Worm (Caenorhabditis elegans) whole organism, late embryonic: ENCODE results near the gene Y47D3A.21.
A peak's percentile ranks its signal among the peaks of the same experiment; 100 is the strongest.

Source experiments
- C08G9.2 ChIP-seq: sonication (generic microtip); optimal IDR thresholded peaks from 2 replicates; lab custom pipeline; 2016; ENCODE audit warnings: mild to moderate bottlenecking, missing genetic modification characterization, moderate library complexity, missing compliant biosample characterization
- C38D4.7 ChIP-seq: fragments of 200-800 bp; sonication (Bioruptor generic); optimal IDR thresholded peaks from 2 replicates; lab custom pipeline; 2018; ENCODE audit warnings: mild to moderate bottlenecking, missing genetic modification characterization, moderate library complexity, missing compliant biosample characterization
- F13H6.1 ChIP-seq: sonication (generic microtip); optimal IDR thresholded peaks from 2 replicates; lab custom pipeline; 2016; ENCODE audit warnings: missing genetic modification characterization, missing compliant biosample characterization
- K02D7.2 ChIP-seq: sonication (generic microtip); optimal IDR thresholded peaks from 2 replicates; lab custom pipeline; 2017; ENCODE audit warnings: mild to moderate bottlenecking, missing genetic modification characterization, missing compliant biosample characterization
- Y22D7AL.16 ChIP-seq: sonication (generic microtip); optimal IDR thresholded peaks from 2 replicates; lab custom pipeline; 2016; ENCODE audit warnings: missing genetic modification characterization, missing compliant biosample characterization
- ama-1 ChIP-seq: fragments of 150-350 bp; optimal IDR thresholded peaks from 2 replicates; lab custom pipeline; 2014
- ceh-14 ChIP-seq: sonication (generic microtip); optimal IDR thresholded peaks from 2 replicates; lab custom pipeline; 2016; ENCODE audit warnings: missing genotype, missing genetic modification characterization, missing compliant biosample characterization
- ceh-19 ChIP-seq: fragments of 200-800 bp; sonication (Bioruptor generic); optimal IDR thresholded peaks from 2 replicates; lab custom pipeline; 2018; ENCODE audit warnings: mild to moderate bottlenecking, missing genetic modification characterization, missing compliant biosample characterization
- ceh-2 ChIP-seq: sonication (generic microtip); optimal IDR thresholded peaks from 2 replicates; lab custom pipeline; 2016; ENCODE audit warnings: missing genotype, missing genetic modification characterization, missing compliant biosample characterization
- ceh-22 ChIP-seq: sonication (generic microtip); optimal IDR thresholded peaks from 2 replicates; lab custom pipeline; 2017; ENCODE audit warnings: missing biosample characterization, missing genetic modification characterization
- ceh-24 ChIP-seq: sonication (generic microtip); optimal IDR thresholded peaks from 2 replicates; lab custom pipeline; 2016; ENCODE audit warnings: mild to moderate bottlenecking, missing genetic modification characterization, missing compliant biosample characterization
- ceh-30 ChIP-seq: fragments of 150-350 bp; optimal IDR thresholded peaks from 2 replicates; lab custom pipeline; 2014; ENCODE audit warnings: missing biosample characterization, missing genetic modification characterization
- ceh-31 ChIP-seq: sonication (generic microtip); optimal IDR thresholded peaks from 2 replicates; lab custom pipeline; 2016; ENCODE audit warnings: missing genetic modification characterization, missing compliant biosample characterization
- ceh-34 ChIP-seq: sonication (generic microtip); optimal IDR thresholded peaks from 2 replicates; lab custom pipeline; 2016; ENCODE audit warnings: mild to moderate bottlenecking, missing genetic modification characterization, missing compliant biosample characterization
- che-1 ChIP-seq: sonication (generic microtip); optimal IDR thresholded peaks from 2 replicates; lab custom pipeline; 2016; ENCODE audit warnings: mild to moderate bottlenecking, missing genetic modification characterization, missing compliant biosample characterization
- dmd-4 ChIP-seq: sonication (generic microtip); optimal IDR thresholded peaks from 2 replicates; lab custom pipeline; 2016; ENCODE audit warnings: borderline replicate concordance, missing genetic modification characterization, missing compliant biosample characterization
- dve-1 ChIP-seq: sonication (generic microtip); optimal IDR thresholded peaks from 2 replicates; lab custom pipeline; 2017; ENCODE audit warnings: antibody characterized with exemption, mild to moderate bottlenecking, missing genetic modification characterization, missing compliant biosample characterization
- elt-2 ChIP-seq: sonication (generic microtip); optimal IDR thresholded peaks from 2 replicates; lab custom pipeline; 2016; ENCODE audit warnings: missing genetic modification reagents, missing genetic modification characterization, missing compliant biosample characterization
- elt-4 ChIP-seq: sonication (generic microtip); optimal IDR thresholded peaks from 2 replicates; lab custom pipeline; 2016; ENCODE audit warnings: missing genetic modification characterization, missing compliant biosample characterization
- ets-4 ChIP-seq: sonication (generic microtip); optimal IDR thresholded peaks from 2 replicates; lab custom pipeline; 2016; ENCODE audit warnings: missing genetic modification characterization, missing compliant biosample characterization
- eyg-1 ChIP-seq: sonication (generic microtip); optimal IDR thresholded peaks from 2 replicates; lab custom pipeline; 2016; ENCODE audit warnings: missing genotype, missing genetic modification characterization, missing compliant biosample characterization
- fax-1 ChIP-seq: sonication (generic microtip); optimal IDR thresholded peaks from 2 replicates; lab custom pipeline; 2016; ENCODE audit warnings: missing genotype, missing genetic modification characterization, missing compliant biosample characterization
- fkh-10 ChIP-seq: fragments of 150-350 bp; optimal IDR thresholded peaks from 2 replicates; lab custom pipeline; 2014; ENCODE audit warnings: missing biosample characterization, missing genetic modification reagents, missing genetic modification characterization
- fkh-6 ChIP-seq: sonication (generic microtip); optimal IDR thresholded peaks from 2 replicates; lab custom pipeline; 2016; ENCODE audit warnings: missing genetic modification characterization, missing compliant biosample characterization
- gmeb-2 ChIP-seq: sonication (generic microtip); optimal IDR thresholded peaks from 2 replicates; lab custom pipeline; 2016; ENCODE audit warnings: missing genetic modification characterization, inconsistent platforms, missing compliant biosample characterization
- hlh-15 ChIP-seq: sonication (generic microtip); optimal IDR thresholded peaks from 2 replicates; lab custom pipeline; 2016; ENCODE audit warnings: missing genetic modification characterization, missing compliant biosample characterization
- hlh-30 ChIP-seq: sonication (generic microtip); optimal IDR thresholded peaks from 2 replicates; lab custom pipeline; 2017; ENCODE audit warnings: antibody characterized with exemption, missing genetic modification characterization, missing compliant biosample characterization; ENCODE audit not compliant: insufficient read depth
- hlh-6 ChIP-seq: sonication (generic microtip); optimal IDR thresholded peaks from 2 replicates; lab custom pipeline; 2016; ENCODE audit warnings: missing genotype, missing genetic modification characterization, missing compliant biosample characterization
- hlh-8 ChIP-seq: sonication (generic microtip); optimal IDR thresholded peaks from 2 replicates; lab custom pipeline; 2016; ENCODE audit warnings: missing genotype, missing genetic modification characterization, missing compliant biosample characterization
- lim-6 ChIP-seq: sonication (generic microtip); optimal IDR thresholded peaks from 2 replicates; lab custom pipeline; 2016; ENCODE audit warnings: missing genetic modification characterization, missing compliant biosample characterization
- mec-3 ChIP-seq: sonication (generic microtip); optimal IDR thresholded peaks from 2 replicates; lab custom pipeline; 2016; ENCODE audit warnings: borderline replicate concordance, missing genetic modification characterization, missing compliant biosample characterization
- nfya-1 ChIP-seq: sonication (generic microtip); optimal IDR thresholded peaks from 2 replicates; lab custom pipeline; 2017; ENCODE audit warnings: missing genetic modification characterization, mild to moderate bottlenecking, missing compliant biosample characterization, antibody characterized with exemption, moderate library complexity
- npax-4 ChIP-seq: sonication (generic microtip); optimal IDR thresholded peaks from 2 replicates; lab custom pipeline; 2016; ENCODE audit warnings: missing genetic modification characterization, missing compliant biosample characterization
- pat-9 ChIP-seq: fragments of 200-800 bp; sonication (Bioruptor generic); optimal IDR thresholded peaks from 2 replicates; lab custom pipeline; 2018; ENCODE audit warnings: mild to moderate bottlenecking, missing genetic modification characterization, moderate library complexity, missing compliant biosample characterization
- pha-2 ChIP-seq: sonication (generic microtip); optimal IDR thresholded peaks from 2 replicates; lab custom pipeline; 2017; ENCODE audit warnings: mild to moderate bottlenecking, missing genetic modification characterization, missing compliant biosample characterization
- pha-4 ChIP-seq: fragments of 150-350 bp; optimal IDR thresholded peaks from 2 replicates; lab custom pipeline; 2018; ENCODE audit warnings: missing biosample characterization, missing genetic modification reagents, missing genetic modification characterization
- ref-2 ChIP-seq: sonication (generic microtip); optimal IDR thresholded peaks from 2 replicates; lab custom pipeline; 2016; ENCODE audit warnings: missing genetic modification characterization, missing compliant biosample characterization
- rnt-1 ChIP-seq: sonication (generic microtip); optimal IDR thresholded peaks from 2 replicates; lab custom pipeline; 2016; ENCODE audit warnings: missing genetic modification characterization, missing compliant biosample characterization
- sdc-2 ChIP-seq: sonication (generic microtip); optimal IDR thresholded peaks from 2 replicates; lab custom pipeline; 2016; ENCODE audit warnings: missing genotype, missing genetic modification characterization, missing compliant biosample characterization
- tbx-2 ChIP-seq: sonication (generic microtip); optimal IDR thresholded peaks from 2 replicates; lab custom pipeline; 2016; ENCODE audit warnings: missing genetic modification characterization, missing compliant biosample characterization
- tbx-7 ChIP-seq: sonication (generic microtip); optimal IDR thresholded peaks from 2 replicates; lab custom pipeline; 2016; ENCODE audit warnings: missing genotype, missing genetic modification characterization, missing compliant biosample characterization
- unc-3 ChIP-seq, 2 experiments: fragments of 200-800 bp in 1 of 2; sonication (Bioruptor generic) in 1 of 2; sonication (generic microtip) in 1 of 2; conservative IDR thresholded peaks in 1 of 2; optimal IDR thresholded peaks in 1 of 2; 2 replicates each; pipeline versions ENCODE4 v1.3.6 to Lab custom; 2016 to 2022; ENCODE audit warnings: missing compliant biosample characterization in 2 of 2, missing genetic modification characterization in 2 of 2, missing genetic modification reagents in 1 of 2
- unc-42 ChIP-seq: sonication (generic microtip); optimal IDR thresholded peaks from 2 replicates; lab custom pipeline; 2016; ENCODE audit warnings: missing genotype, missing genetic modification characterization, missing compliant biosample characterization
- zip-5 ChIP-seq: sonication (generic microtip); optimal IDR thresholded peaks from 2 replicates; lab custom pipeline; 2016; ENCODE audit warnings: missing genetic modification characterization, missing compliant biosample characterization
- ztf-16 ChIP-seq: sonication (generic microtip); optimal IDR thresholded peaks from 2 replicates; lab custom pipeline; 2017; ENCODE audit warnings: missing genetic modification characterization, missing compliant biosample characterization

The Y47D3A.21 gene

ce11 chrIII:11311466-11311865, 32.7 kb upstream of the Y47D3A.21 start, which contains the start of gene rab-35:
Gene rab-35 (minus strand): TSS chrIII:11311566.
- no peak for TF ChIP-seq che-1 (tag; lab: Kevin White, UChicago)
- no peak for TF ChIP-seq hlh-15 (tag; lab: Kevin White, UChicago)
- TF ChIP-seq dve-1 (tag; lab: Kevin White, UChicago) = no peak
- TF ChIP-seq K02D7.2 (tag; lab: Kevin White, UChicago) = no peak
- no peak for TF ChIP-seq gmeb-2
- TF ChIP-seq rnt-1 = no peak
- no peak for TF ChIP-seq pat-9 (tag; lab: Kevin White, UChicago)
- TF ChIP-seq pha-4 (tag; lab: Kevin White, UChicago) = no peak
- TF ChIP-seq C38D4.7 (GFP tag; lab: Kevin White, UChicago) = no peak
- no peak for TF ChIP-seq fkh-10 (GFP tag; lab: Kevin White, UChicago)
- TF ChIP-seq eyg-1 = no peak
- no peak for TF ChIP-seq ceh-34
- no peak for TF ChIP-seq sdc-2 (tag; lab: Kevin White, UChicago)
- TF ChIP-seq unc-3 (GFP tag; conservative IDR thresholded peaks at IDR 0.05; lab: Robert Waterston, UW) = no peak
- no peak for TF ChIP-seq unc-3 (tag; optimal IDR thresholded peaks at IDR 0.05; lab: Kevin White, UChicago)

DNA sequence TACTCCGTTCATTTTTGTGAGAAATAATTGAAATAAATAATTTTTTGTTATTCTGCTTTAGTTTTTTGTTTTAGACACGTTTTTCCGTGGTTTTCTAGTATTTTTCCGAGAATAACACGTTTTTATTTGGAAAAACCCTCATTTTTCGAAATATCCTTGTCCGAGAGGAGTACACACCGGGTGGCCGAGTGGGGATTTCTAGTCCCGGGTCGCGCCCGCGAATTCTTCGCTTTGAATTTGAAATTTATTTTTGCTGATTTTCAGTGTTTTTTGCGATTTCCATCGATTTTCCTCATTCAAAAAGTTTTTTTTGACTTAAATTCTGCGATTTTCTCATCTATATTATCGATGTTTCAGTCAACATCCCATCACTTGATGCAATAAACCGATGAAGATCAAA, 11.8 kb upstream of the Y47D3A.21 start, which contains the start of the genes gly-9, mib-1 and smc-3:
Gene gly-9 (minus strand): TSS at position 27 of the 400 bp plus-strand sequence.
Gene mib-1 (minus strand): TSS at position 123 of the 400 bp plus-strand sequence.
Gene smc-3 (plus strand): TSS at position 351 of the 400 bp plus-strand sequence.
- TF ChIP-seq fkh-10 (GFP tag; lab: Kevin White, UChicago) = no peak
- peak; percentile 43 for TF ChIP-seq zip-5 (tag; lab: Kevin White, UChicago)
- TF ChIP-seq hlh-6 = no peak
- TF ChIP-seq dve-1 (tag; lab: Kevin White, UChicago) = no peak
- TF ChIP-seq fkh-6 (tag; lab: Kevin White, UChicago) = peak; percentile 53
- no peak for TF ChIP-seq sdc-2 (tag; lab: Kevin White, UChicago)
- TF ChIP-seq rnt-1 = peak; percentile 79
- peak; percentile 3 for TF ChIP-seq nfya-1
- no peak for TF ChIP-seq Y22D7AL.16 (tag; lab: Kevin White, UChicago)
- TF ChIP-seq pha-2 (tag; lab: Kevin White, UChicago) = no peak
- TF ChIP-seq ets-4 (tag; lab: Kevin White, UChicago) = peak; percentile 88
- TF ChIP-seq hlh-8 (tag; lab: Kevin White, UChicago) = peak; percentile 87
- TF ChIP-seq hlh-30 (tag; lab: Kevin White, UChicago) = no peak
- peak; percentile 92 for TF ChIP-seq C08G9.2
- TF ChIP-seq ref-2 (tag; lab: Kevin White, UChicago) = peak; percentile 82
- peak; percentile 64 for TF ChIP-seq mec-3
- no peak for TF ChIP-seq ceh-22 (tag; lab: Kevin White, UChicago)
- peak; percentile 32 for TF ChIP-seq ceh-34
- TF ChIP-seq fax-1 (tag; lab: Kevin White, UChicago) = peak; percentile 5
- peak; percentile 47 for TF ChIP-seq ceh-14 (tag; lab: Kevin White, UChicago)
- peak; percentile 87 for TF ChIP-seq ceh-2 (tag; lab: Kevin White, UChicago)
- no peak for TF ChIP-seq ceh-19 (GFP tag; lab: Kevin White, UChicago)
- no peak for TF ChIP-seq pha-4 (tag; lab: Kevin White, UChicago)
- TF ChIP-seq F13H6.1 (tag; lab: Kevin White, UChicago) = peak; percentile 38
- TF ChIP-seq ceh-24 (tag; lab: Kevin White, UChicago) = no peak
- TF ChIP-seq ceh-31 (tag; lab: Kevin White, UChicago) = peak; percentile 96
- TF ChIP-seq elt-2 = peak; percentile 60
- no peak for TF ChIP-seq elt-4
- TF ChIP-seq che-1 (tag; lab: Kevin White, UChicago) = no peak
- peak; percentile 87 for TF ChIP-seq tbx-2 (tag; lab: Kevin White, UChicago)
- no peak for TF ChIP-seq dmd-4 (tag; lab: Kevin White, UChicago)
- peak; percentile 35 for TF ChIP-seq unc-42 (tag; lab: Kevin White, UChicago)
- TF ChIP-seq npax-4 = no peak
- no peak for TF ChIP-seq ama-1 (lab: Kevin White, UChicago)
- TF ChIP-seq pat-9 (tag; lab: Kevin White, UChicago) = no peak
- peak; percentile 54 for TF ChIP-seq ztf-16 (tag; lab: Kevin White, UChicago)
- no peak for TF ChIP-seq K02D7.2 (tag; lab: Kevin White, UChicago)
- TF ChIP-seq hlh-15 (tag; lab: Kevin White, UChicago) = peak; percentile 50
- TF ChIP-seq lim-6 (tag; lab: Kevin White, UChicago) = peak; percentile 54
- TF ChIP-seq tbx-7 (tag; lab: Kevin White, UChicago) = peak; percentile 84
- TF ChIP-seq ceh-30 (tag; lab: Kevin White, UChicago) = no peak
